Fruit fly (Drosophila melanogaster): ENCODE data around the gene CG33286.

CG33286 gene

DNA sequence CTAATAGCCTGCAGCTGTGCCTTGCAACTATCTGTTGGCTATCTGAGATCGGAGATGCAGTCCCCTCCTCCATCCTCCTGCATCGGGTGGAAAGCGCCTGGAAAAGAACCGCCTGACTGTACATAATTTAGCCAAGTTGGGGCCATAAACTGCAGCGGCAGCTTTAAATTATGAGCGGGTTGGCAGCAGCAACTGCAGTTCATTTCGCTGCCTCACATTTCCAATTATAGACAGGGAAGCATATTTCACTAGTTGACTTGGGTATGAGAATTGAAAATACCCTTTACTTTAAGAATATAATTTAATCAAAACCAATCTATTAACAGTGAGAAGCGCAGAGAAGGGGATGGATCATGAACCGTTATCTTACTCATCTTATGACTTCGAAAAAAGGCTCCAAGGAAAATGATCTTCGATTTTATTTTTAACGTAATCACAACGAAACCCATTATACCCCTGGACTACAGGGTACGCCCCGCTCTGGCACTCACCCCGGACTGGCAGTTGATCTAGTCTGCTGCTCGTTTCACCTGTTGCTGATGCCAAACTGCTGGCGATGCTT is 51.4 kb downstream of the CG33286 start:
- TF ChIP-seq pan (optimal IDR thresholded peaks at IDR 0.05) (no peak), psq (optimal IDR thresholded peaks at IDR 0.05) (no peak), Dll (optimal IDR thresholded peaks at IDR 0.05) (no peak), CG8478 (optimal IDR thresholded peaks at IDR 0.05) (no peak), usp (GFP tag; optimal IDR thresholded peaks at IDR 0.05) (no peak), EcR (GFP tag; optimal IDR thresholded peaks at IDR 0.05) (no peak)

DNA sequence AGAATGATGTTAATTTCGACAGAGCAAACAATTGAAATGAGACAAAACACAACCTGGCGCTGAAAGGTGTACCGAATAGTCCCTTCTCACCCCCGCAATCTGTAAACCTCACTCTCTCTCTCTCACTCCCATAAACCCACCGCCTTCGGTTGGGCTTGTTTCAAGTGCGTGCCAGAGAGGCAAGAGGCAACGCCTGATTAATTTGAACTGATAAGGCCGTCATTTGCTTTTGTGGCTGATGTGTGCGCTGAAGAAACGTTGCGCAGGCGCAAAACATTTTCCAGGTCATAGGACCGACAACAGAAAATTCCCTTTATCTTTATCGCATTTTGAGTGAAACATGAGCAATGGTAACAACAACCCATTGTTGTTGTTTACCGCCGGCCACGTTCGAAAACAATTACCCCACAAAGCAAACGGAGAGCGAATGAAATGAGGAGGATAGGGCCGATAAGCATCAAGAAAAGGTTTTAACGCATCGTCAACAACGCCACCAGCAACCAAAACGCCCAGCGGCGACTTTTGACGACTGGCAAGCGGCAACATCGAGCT is 52.1 kb downstream of the CG33286 start:
- TF ChIP-seq psq (optimal IDR thresholded peaks at IDR 0.05) (no peak), EcR (GFP tag; optimal IDR thresholded peaks at IDR 0.05) (no peak), pan (optimal IDR thresholded peaks at IDR 0.05) (no peak), Dll (optimal IDR thresholded peaks at IDR 0.05) (no peak), usp (GFP tag; optimal IDR thresholded peaks at IDR 0.05) (no peak), CG8478 (optimal IDR thresholded peaks at IDR 0.05) (no peak)

DNA sequence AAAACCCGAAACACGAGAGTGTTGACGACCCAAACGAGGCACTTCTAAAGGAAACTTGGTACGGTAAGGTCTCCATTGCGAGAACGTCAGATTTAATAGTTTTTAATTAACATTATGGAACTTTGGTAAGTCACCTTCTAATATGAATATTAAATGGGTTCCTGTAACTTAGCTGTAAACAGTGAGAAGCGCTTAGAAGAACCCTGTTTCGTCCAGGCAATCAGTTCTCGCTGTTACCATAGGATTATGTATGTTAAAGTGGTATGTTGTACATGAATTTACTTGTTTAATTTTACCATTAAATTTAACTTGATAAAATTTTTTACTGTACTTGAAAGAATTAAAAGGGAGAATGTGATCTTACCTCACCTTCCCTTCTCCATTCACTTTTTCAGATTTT is 52.6 kb downstream of the CG33286 start:
- TF ChIP-seq psq (optimal IDR thresholded peaks at IDR 0.05) (no peak), usp (GFP tag; optimal IDR thresholded peaks at IDR 0.05) (no peak)

Measured in whole organism.